Worm (Caenorhabditis elegans) whole organism, midembryonic: Measurements from ENCODE around the gene F55F10.3.
A peak's percentile ranks its signal among the peaks of the same experiment; 100 is the strongest.

Experiments used
- T22C8.4 ChIP-seq: fragments of 200-800 bp; sonication (Bioruptor generic); IDR thresholded peaks from 2 replicates; pipeline ENCODE4 v1.3.6; 2022; ENCODE audit warnings: missing genetic modification characterization, missing compliant biosample characterization
- cog-1 ChIP-seq: sonication (generic microtip); optimal IDR thresholded peaks from 2 replicates; lab custom pipeline; 2016; ENCODE audit warnings: missing genetic modification characterization, missing compliant biosample characterization
- flt-1 ChIP-seq: fragments of 200-800 bp; sonication (Bioruptor generic); IDR thresholded peaks from 2 replicates; pipeline ENCODE4 v1.3.6; 2022; ENCODE audit warnings: missing genetic modification characterization, missing compliant biosample characterization
- klf-2 ChIP-seq: fragments of 200-800 bp; sonication (Bioruptor generic); conservative IDR thresholded peaks from 2 replicates; pipeline ENCODE4 v1.3.6; 2022; ENCODE audit warnings: missing genetic modification reagents, missing genetic modification characterization, missing compliant biosample characterization
- med-1 ChIP-seq: sonication (generic microtip); optimal IDR thresholded peaks from 2 replicates; lab custom pipeline; 2017; ENCODE audit warnings: missing genetic modification characterization, mild to moderate bottlenecking, missing compliant biosample characterization, antibody characterized with exemption, missing genetic modification reagents; ENCODE audit not compliant: insufficient read depth
- ref-1 ChIP-seq: fragments of 200-800 bp; sonication (Bioruptor generic); conservative IDR thresholded peaks from 2 replicates; pipeline ENCODE4 v1.3.6; 2022; ENCODE audit warnings: missing genetic modification reagents, missing genetic modification characterization, missing compliant biosample characterization
- tab-1 ChIP-seq: fragments of 200-800 bp; sonication (Bioruptor generic); IDR thresholded peaks from 2 replicates; pipeline ENCODE4 v1.3.6; 2022; ENCODE audit warnings: missing genetic modification characterization, missing compliant biosample characterization
- ztf-23 ChIP-seq: fragments of 200-800 bp; sonication (Bioruptor generic); IDR thresholded peaks from 2 replicates; pipeline ENCODE4 v1.3.6; 2022; ENCODE audit warnings: missing genetic modification reagents, missing genetic modification characterization, missing compliant biosample characterization
- ztf-29 ChIP-seq: fragments of 200-800 bp; sonication (Bioruptor generic); IDR thresholded peaks from 2 replicates; pipeline ENCODE4 v1.3.6; 2022; ENCODE audit warnings: missing genetic modification reagents, missing genetic modification characterization, missing compliant biosample characterization

Gene F55F10.3

ce11 chrIV:4359653-4360052 is at the start of gene F55F10.3:
TSS of gene F55F10.3 (plus strand) at chrIV:4359953.
- TF ChIP-seq ztf-23 (GFP tag; lab: Robert Waterston, UW) (no peak), ztf-29 (GFP tag; lab: Robert Waterston, UW) (no peak), T22C8.4 (GFP tag; lab: Robert Waterston, UW) (no peak), cog-1 (no peak), tab-1 (no peak), flt-1 (GFP tag; lab: Robert Waterston, UW) (no peak), klf-2 (GFP tag; lab: Robert Waterston, UW) (no peak), med-1 (no peak), ref-1 (GFP tag; lab: Robert Waterston, UW) (no peak)

ce11 chrIV:4316813-4317408 is 42.8 kb upstream of the F55F10.3 start, which contains the start of gene Y24D9B.1:
TSS of gene Y24D9B.1 (plus strand) at chrIV:4317358.
- TF ChIP-seq flt-1 (GFP tag; lab: Robert Waterston, UW), result no peak
- TF ChIP-seq med-1, result no peak
- no peak for TF ChIP-seq ztf-23 (GFP tag; lab: Robert Waterston, UW)
- no peak for TF ChIP-seq klf-2 (GFP tag; lab: Robert Waterston, UW)
- no peak for TF ChIP-seq cog-1
- TF ChIP-seq ref-1 (GFP tag; lab: Robert Waterston, UW), result no peak

ce11 chrIV:4317638-4318037 is 42.1 kb upstream of the F55F10.3 start:
- TF ChIP-seq cog-1, result no peak
- peak; percentile 79 for TF ChIP-seq T22C8.4 (GFP tag; lab: Robert Waterston, UW)

- no peak for TF ChIP-seq klf-2 (GFP tag; lab: Robert Waterston, UW)
- TF ChIP-seq cog-1, result no peak
- TF ChIP-seq flt-1 (GFP tag; lab: Robert Waterston, UW), result no peak
- TF ChIP-seq tab-1, result no peak
- TF ChIP-seq med-1, result no peak
Measured at ce11 chrIV:4318056-4318455, 41.7 kb upstream of the F55F10.3 start.

- no peak for TF ChIP-seq klf-2 (GFP tag; lab: Robert Waterston, UW)
- TF ChIP-seq ref-1 (GFP tag; lab: Robert Waterston, UW), result no peak
- TF ChIP-seq T22C8.4 (GFP tag; lab: Robert Waterston, UW), result peak; percentile 93
Measured at ce11 chrIV:4319473-4319872, 40.3 kb upstream of the F55F10.3 start.

ce11 chrIV:4326445-4326844 is 33.3 kb upstream of the F55F10.3 start, which contains the start of gene trpl-2:
TSS of gene trpl-2 (plus strand) at chrIV:4326654.
- TF ChIP-seq flt-1 (GFP tag; lab: Robert Waterston, UW), result no peak
- no peak for TF ChIP-seq ztf-29 (GFP tag; lab: Robert Waterston, UW)
- no peak for TF ChIP-seq T22C8.4 (GFP tag; lab: Robert Waterston, UW)
- TF ChIP-seq cog-1, result no peak
- TF ChIP-seq ztf-23 (GFP tag; lab: Robert Waterston, UW), result no peak
- TF ChIP-seq med-1, result no peak
- no peak for TF ChIP-seq ref-1 (GFP tag; lab: Robert Waterston, UW)
- no peak for TF ChIP-seq tab-1
- no peak for TF ChIP-seq klf-2 (GFP tag; lab: Robert Waterston, UW)

ce11 chrIV:4336139-4336851 is 23.5 kb upstream of the F55F10.3 start, which contains the start of the genes W03B1.3 and oac-51:
TSS of gene W03B1.3 (minus strand) at chrIV:4336239.
TSS of gene oac-51 (plus strand) at chrIV:4336801.
- no peak for TF ChIP-seq med-1
- TF ChIP-seq klf-2 (GFP tag; lab: Robert Waterston, UW), result no peak
- TF ChIP-seq ztf-29 (GFP tag; lab: Robert Waterston, UW), result no peak
- TF ChIP-seq ztf-23 (GFP tag; lab: Robert Waterston, UW), result no peak

ce11 chrIV:4338217-4338616 is 21.5 kb upstream of the F55F10.3 start:
- no peak for TF ChIP-seq ztf-29 (GFP tag; lab: Robert Waterston, UW)
- TF ChIP-seq klf-2 (GFP tag; lab: Robert Waterston, UW), result no peak
- no peak for TF ChIP-seq cog-1
- TF ChIP-seq ref-1 (GFP tag; lab: Robert Waterston, UW), result no peak
- TF ChIP-seq flt-1 (GFP tag; lab: Robert Waterston, UW), result no peak
- TF ChIP-seq T22C8.4 (GFP tag; lab: Robert Waterston, UW), result no peak
- TF ChIP-seq med-1, result no peak
- TF ChIP-seq ztf-23 (GFP tag; lab: Robert Waterston, UW), result no peak
- TF ChIP-seq tab-1, result no peak

ce11 chrIV:4344828-4345227 is 14.9 kb upstream of the F55F10.3 start:
- TF ChIP-seq T22C8.4 (GFP tag; lab: Robert Waterston, UW) (no peak), tab-1 (no peak), cog-1 (no peak)

ce11 chrIV:4346512-4346911 is 13.2 kb upstream of the F55F10.3 start, which contains the start of gene oac-52:
TSS of gene oac-52 (minus strand) at chrIV:4346612.
- no peak for TF ChIP-seq med-1
- TF ChIP-seq tab-1, result no peak
- TF ChIP-seq flt-1 (GFP tag; lab: Robert Waterston, UW), result no peak
- TF ChIP-seq ztf-29 (GFP tag; lab: Robert Waterston, UW), result no peak
- no peak for TF ChIP-seq cog-1
- no peak for TF ChIP-seq ztf-23 (GFP tag; lab: Robert Waterston, UW)
- TF ChIP-seq T22C8.4 (GFP tag; lab: Robert Waterston, UW), result no peak
- TF ChIP-seq klf-2 (GFP tag; lab: Robert Waterston, UW), result no peak
- no peak for TF ChIP-seq ref-1 (GFP tag; lab: Robert Waterston, UW)
